Worm (Caenorhabditis elegans): ENCODE data around the gene Y43F8C.7.

DNA sequence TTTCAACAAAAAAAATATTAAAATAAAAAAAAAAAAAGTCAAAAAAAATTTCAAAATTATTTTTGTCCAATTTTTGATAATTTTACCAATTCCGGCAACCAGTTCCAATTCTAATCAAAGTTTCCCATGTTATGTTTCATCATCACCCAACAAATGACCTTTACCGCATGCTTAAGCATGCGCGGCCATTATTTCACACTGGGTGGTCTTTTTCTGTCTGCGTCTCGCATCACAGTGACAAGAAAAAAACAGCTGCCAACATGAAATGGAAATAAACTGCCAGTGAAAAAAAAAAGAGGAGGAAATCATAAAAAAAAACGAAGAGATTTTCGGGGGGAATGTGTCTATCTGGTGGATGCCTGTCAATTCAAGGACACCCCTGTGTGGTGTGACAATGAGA lies 22.5 kb upstream of the Y43F8C.7 start:
- TF ChIP-seq elt-3 (tag; optimal IDR thresholded peaks at IDR 0.05) (no peak), zag-1 (tag; optimal IDR thresholded peaks at IDR 0.05) (no peak), lin-13 (GFP tag; optimal IDR thresholded peaks at IDR 0.05) (no peak), sox-4 (tag; optimal IDR thresholded peaks at IDR 0.05) (no peak), unc-62 (GFP tag; optimal IDR thresholded peaks at IDR 0.05) (no peak), irx-1 (tag; optimal IDR thresholded peaks at IDR 0.05) (peak; percentile 45), skn-1 (tag; optimal IDR thresholded peaks at IDR 0.05) (no peak), fkh-8 (tag; optimal IDR thresholded peaks at IDR 0.05) (no peak), jun-1 (tag; optimal IDR thresholded peaks at IDR 0.05) (no peak), unc-98 (GFP tag; IDR thresholded peaks at IDR 0.05) (no peak), lin-15B (tag; optimal IDR thresholded peaks at IDR 0.05) (no peak), sptf-1 (tag; optimal IDR thresholded peaks at IDR 0.05) (no peak), ama-1 (optimal IDR thresholded peaks at IDR 0.05) (no peak)
